Worm (Caenorhabditis elegans): ENCODE results near the gene tbc-1.

DNA sequence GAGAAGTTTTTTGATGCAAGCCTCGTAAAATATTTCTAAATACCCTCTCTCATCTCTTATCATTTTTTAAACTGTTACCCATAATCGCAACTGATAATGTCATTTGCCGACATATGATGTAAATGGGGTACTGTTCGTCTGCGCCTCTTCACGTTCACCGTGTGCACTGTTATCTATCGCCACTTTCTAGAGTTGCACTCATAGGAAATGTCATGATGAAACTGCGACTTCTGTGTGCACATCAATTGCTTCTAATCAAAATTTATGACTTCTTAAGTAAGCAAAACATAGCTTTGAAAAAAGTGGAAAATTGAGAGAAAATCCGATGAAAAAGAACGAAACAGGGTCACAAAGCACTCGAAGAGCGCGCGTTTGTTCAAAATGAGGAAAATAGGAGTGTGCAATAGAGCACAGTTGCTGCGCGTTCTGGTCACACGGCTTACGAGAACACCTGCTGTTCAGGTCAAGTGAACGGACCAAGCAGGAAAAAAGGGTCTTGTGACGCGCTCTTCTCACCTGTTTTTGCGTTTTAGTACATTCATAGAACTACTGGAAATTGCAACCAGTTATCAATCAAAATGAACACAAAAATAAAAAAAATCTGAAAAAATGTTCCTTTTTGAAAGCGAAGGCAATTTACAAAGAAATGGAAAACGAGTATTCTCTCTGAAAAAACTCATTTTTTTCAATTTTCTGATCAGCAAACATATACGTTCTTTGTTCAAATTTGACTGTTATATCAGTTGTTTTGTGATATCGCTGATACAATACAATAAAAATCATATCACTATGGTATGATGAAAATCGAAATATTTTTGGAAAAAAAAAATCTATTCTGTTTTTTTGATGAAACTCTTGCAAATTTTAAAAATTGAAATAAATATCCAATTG lies 23.8 kb upstream of the tbc-1 start:
- TF ChIP-seq ztf-23 (GFP tag; IDR thresholded peaks at IDR 0.05) (no peak), flt-1 (GFP tag; IDR thresholded peaks at IDR 0.05) (no peak), med-1 (GFP tag; optimal IDR thresholded peaks at IDR 0.05; ENCODE audit: insufficient read depth) (no peak), ztf-29 (GFP tag; IDR thresholded peaks at IDR 0.05) (0 out of 2 replicates have a peak, but pooled peaks have one; percentile 12), ref-1 (GFP tag; conservative IDR thresholded peaks at IDR 0.05) (no peak), cog-1 (tag; optimal IDR thresholded peaks at IDR 0.05) (no peak), T22C8.4 (GFP tag; IDR thresholded peaks at IDR 0.05) (no peak)
